Fruit fly (Drosophila melanogaster) whole organism, embryonic: Measurements from ENCODE around the gene sky.

Source experiments
- CG10147 ChIP-seq: fragments of 200-800 bp; sonication (Bioruptor generic); optimal IDR thresholded peaks from 2 replicates; lab custom pipeline; 2019; ENCODE audit warnings: missing biosample characterization, mild to moderate bottlenecking, missing genetic modification characterization, moderate library complexity
- CG10267 ChIP-seq: fragments of 200-800 bp; sonication (Bioruptor generic); optimal IDR thresholded peaks from 2 replicates; lab custom pipeline; 2018; ENCODE audit warnings: missing biosample characterization, mild to moderate bottlenecking, missing genetic modification characterization, moderate library complexity
- CG10366 ChIP-seq: fragments of 200-800 bp; sonication (Bioruptor generic); IDR thresholded peaks from 2 replicates; pipeline ENCODE4 v1.3.6; 2022; ENCODE audit warnings: missing biosample characterization, missing genetic modification characterization
- CG11696 ChIP-seq: fragments of 200-800 bp; sonication (Bioruptor generic); IDR thresholded peaks from 2 replicates; pipeline ENCODE4 v1.3.6; 2022; ENCODE audit warnings: missing biosample characterization, missing genetic modification characterization
- CG11723 ChIP-seq: fragments of 200-800 bp; sonication (Bioruptor generic); optimal IDR thresholded peaks from 2 replicates; lab custom pipeline; 2017; ENCODE audit warnings: missing biosample characterization, mild to moderate bottlenecking, missing genetic modification characterization
- CG12219 ChIP-seq: fragments of 200-800 bp; sonication (Bioruptor generic); optimal IDR thresholded peaks from 3 replicates; lab custom pipeline; 2018; ENCODE audit warnings: missing biosample characterization, mild to moderate bottlenecking, missing genetic modification characterization
- CG13123 ChIP-seq: fragments of 200-800 bp; sonication (Bioruptor generic); optimal IDR thresholded peaks from 2 replicates; lab custom pipeline; 2016; ENCODE audit warnings: missing biosample characterization, missing genetic modification characterization
- CG13424 ChIP-seq: fragments of 200-800 bp; sonication (Bioruptor generic); optimal IDR thresholded peaks from 2 replicates; lab custom pipeline; 2019; ENCODE audit warnings: missing biosample characterization, mild to moderate bottlenecking, missing genetic modification characterization, moderate library complexity
- CG15269 ChIP-seq: fragments of 200-800 bp; sonication (Bioruptor generic); optimal IDR thresholded peaks from 2 replicates; lab custom pipeline; 2018; ENCODE audit warnings: missing biosample characterization, mild to moderate bottlenecking, missing genetic modification characterization, moderate library complexity
- CG15696 ChIP-seq: fragments of 200-800 bp; sonication (Bioruptor generic); optimal IDR thresholded peaks from 2 replicates; lab custom pipeline; 2019; ENCODE audit warnings: missing biosample characterization, mild to moderate bottlenecking, missing genetic modification characterization, moderate library complexity
- CG18599 ChIP-seq: fragments of 200-800 bp; sonication (Bioruptor generic); optimal IDR thresholded peaks from 3 replicates; lab custom pipeline; 2017; ENCODE audit warnings: missing biosample characterization, missing genetic modification characterization, mild to moderate bottlenecking, moderate library complexity, missing genetic modification reagents
- CG18619 ChIP-seq: fragments of 200-800 bp; sonication (Bioruptor generic); optimal IDR thresholded peaks from 3 replicates; lab custom pipeline; 2017; ENCODE audit warnings: missing biosample characterization, mild to moderate bottlenecking, missing genetic modification characterization
- CG2678 ChIP-seq: fragments of 200-800 bp; sonication (Bioruptor generic); optimal IDR thresholded peaks from 3 replicates; lab custom pipeline; 2019; ENCODE audit warnings: missing biosample characterization, mild to moderate bottlenecking, missing genetic modification characterization, moderate library complexity
- CG2712 ChIP-seq: fragments of 200-800 bp; optimal IDR thresholded peaks from 3 replicates; lab custom pipeline; 2019; ENCODE audit warnings: missing biosample characterization, mild to moderate bottlenecking, missing genetic modification characterization, moderate library complexity
- CG30403 ChIP-seq: fragments of 200-800 bp; sonication (Bioruptor generic); optimal IDR thresholded peaks from 3 replicates; lab custom pipeline; 2016; ENCODE audit warnings: missing biosample characterization, missing genetic modification characterization
- CG34224 ChIP-seq: fragments of 200-800 bp; sonication (Bioruptor generic); IDR thresholded peaks from 3 replicates; pipeline ENCODE4 v1.3.6; 2022; ENCODE audit warnings: missing biosample characterization, missing genetic modification characterization; ENCODE audit not compliant: partially characterized antibody
- CG4282 ChIP-seq: fragments of 200-800 bp; sonication (Bioruptor generic); optimal IDR thresholded peaks from 2 replicates; lab custom pipeline; 2016; ENCODE audit warnings: missing biosample characterization, missing genetic modification characterization
- CG6813 ChIP-seq: fragments of 200-800 bp; sonication (Bioruptor generic); optimal IDR thresholded peaks from 2 replicates; lab custom pipeline; 2017; ENCODE audit warnings: missing biosample characterization, missing genetic modification characterization, mild to moderate bottlenecking, moderate library complexity, missing genetic modification reagents
- CG7372 ChIP-seq: fragments of 200-800 bp; sonication (Bioruptor generic); IDR thresholded peaks from 2 replicates; pipeline ENCODE4 v1.3.6; 2022; ENCODE audit warnings: missing biosample characterization, missing genetic modification characterization
- CG9727 ChIP-seq: fragments of 200-800 bp; sonication (Bioruptor generic); optimal IDR thresholded peaks from 3 replicates; lab custom pipeline; 2017; ENCODE audit warnings: missing biosample characterization, mild to moderate bottlenecking, missing genetic modification characterization
- D ChIP-seq, 2 experiments: fragments of 200-800 bp in 1 of 2; fragments of >200 bp in 1 of 2; sonication (Bioruptor generic) in 1 of 2; optimal IDR thresholded peaks; 2 replicates in 1 of 2; 3 replicates in 1 of 2; lab custom pipeline; 2017; ENCODE audit warnings: mild to moderate bottlenecking in 1 of 2, missing biosample characterization in 1 of 2, missing genetic modification characterization in 1 of 2, missing genetic modification reagents in 1 of 2
- Eip74EF ChIP-seq, 2 experiments: fragments of 200-800 bp in 1 of 2; fragments of >200 bp in 1 of 2; sonication (Bioruptor generic) in 1 of 2; optimal IDR thresholded peaks; 2 replicates each; lab custom pipeline; 2017 to 2019; ENCODE audit warnings: missing biosample characterization in 2 of 2, missing genetic modification characterization in 2 of 2, mild to moderate bottlenecking in 1 of 2, moderate library complexity in 1 of 2
- Fer3 ChIP-seq: fragments of 200-800 bp; sonication (Bioruptor generic); optimal IDR thresholded peaks from 2 replicates; lab custom pipeline; 2018; ENCODE audit warnings: missing biosample characterization, mild to moderate bottlenecking, missing genetic modification characterization, moderate library complexity
- Gsc ChIP-seq: fragments of 200-800 bp; sonication (Bioruptor generic); IDR thresholded peaks from 2 replicates; pipeline ENCODE4 v1.3.6; 2022; ENCODE audit warnings: missing biosample characterization, missing genetic modification characterization
- HmgD ChIP-seq: fragments of 200-800 bp; sonication (Bioruptor generic); optimal IDR thresholded peaks from 3 replicates; lab custom pipeline; 2016; ENCODE audit warnings: missing biosample characterization, missing genetic modification characterization
- Hmr ChIP-seq: fragments of 200-800 bp; sonication (Bioruptor generic); optimal IDR thresholded peaks from 3 replicates; lab custom pipeline; 2017; ENCODE audit warnings: mild to moderate bottlenecking, missing biosample characterization, missing genetic modification reagents, missing genetic modification characterization
- Lim3 ChIP-seq: fragments of 200-800 bp; sonication (Bioruptor generic); IDR thresholded peaks from 2 replicates; pipeline ENCODE4 v1.3.6; 2022; ENCODE audit warnings: missing biosample characterization, missing genetic modification characterization
- Mad ChIP-seq: fragments of 200-800 bp; sonication (Bioruptor generic); optimal IDR thresholded peaks from 2 replicates; lab custom pipeline; 2016; ENCODE audit warnings: missing biosample characterization, missing genetic modification characterization
- Ptx1 ChIP-seq: fragments of 200-800 bp; sonication (Bioruptor generic); IDR thresholded peaks from 2 replicates; pipeline ENCODE4 v1.3.6; 2022; ENCODE audit warnings: missing biosample characterization, missing genetic modification characterization
- Rfx ChIP-seq: fragments of 200-800 bp; sonication (Bioruptor generic); IDR thresholded peaks from 2 replicates; pipeline ENCODE4 v1.3.6; 2022; ENCODE audit warnings: missing biosample characterization, missing genetic modification characterization
- Stat92E ChIP-seq, 3 experiments: fragments of >200 bp in 2 of 3; fragments of 200-800 bp in 1 of 3; sonication (Bioruptor generic) in 1 of 3; optimal IDR thresholded peaks; 2 replicates each; lab custom pipeline; 2017 to 2019; ENCODE audit warnings: missing biosample characterization in 3 of 3, missing genetic modification characterization in 3 of 3, mild to moderate bottlenecking in 1 of 3, moderate library complexity in 1 of 3
- Usf ChIP-seq: fragments of 200-800 bp; sonication (Bioruptor generic); optimal IDR thresholded peaks from 2 replicates; lab custom pipeline; 2017; ENCODE audit warnings: missing genotype, missing biosample characterization, missing genetic modification characterization
- Vsx1 ChIP-seq: fragments of 200-800 bp; sonication (Bioruptor generic); optimal IDR thresholded peaks from 2 replicates; lab custom pipeline; 2017; ENCODE audit warnings: missing biosample characterization, mild to moderate bottlenecking, missing genetic modification characterization, missing genetic modification reagents
- Xbp1 ChIP-seq: fragments of 200-800 bp; sonication (Bioruptor generic); optimal IDR thresholded peaks from 3 replicates; lab custom pipeline; 2016; ENCODE audit warnings: missing biosample characterization, mild to moderate bottlenecking, missing genetic modification characterization
- ase ChIP-seq: fragments of 200-800 bp; sonication (Bioruptor generic); IDR thresholded peaks from 3 replicates; pipeline ENCODE4 v1.3.6; 2022; ENCODE audit warnings: missing biosample characterization, missing genetic modification characterization
- dpn ChIP-seq, 2 experiments: fragments of 200-800 bp; sonication (Bioruptor generic); optimal IDR thresholded peaks; 3 replicates each; lab custom pipeline; 2016; ENCODE audit warnings: missing biosample characterization in 2 of 2, missing genetic modification characterization in 2 of 2
- fd3F ChIP-seq: fragments of 200-800 bp; sonication (Bioruptor generic); optimal IDR thresholded peaks from 2 replicates; lab custom pipeline; 2018; ENCODE audit warnings: missing biosample characterization, mild to moderate bottlenecking, missing genetic modification characterization, moderate library complexity
- grau ChIP-seq: fragments of 200-800 bp; optimal IDR thresholded peaks from 3 replicates; lab custom pipeline; 2019; ENCODE audit warnings: missing biosample characterization, mild to moderate bottlenecking, missing genetic modification characterization, moderate library complexity
- hbn ChIP-seq: fragments of 200-800 bp; sonication (Bioruptor generic); IDR thresholded peaks from 2 replicates; pipeline ENCODE4 v1.3.6; 2022; ENCODE audit warnings: missing biosample characterization, missing genetic modification characterization; ENCODE audit not compliant: partially characterized antibody
- luna ChIP-seq: fragments of 200-800 bp; sonication (Bioruptor generic); optimal IDR thresholded peaks from 2 replicates; lab custom pipeline; 2016; ENCODE audit warnings: missing biosample characterization, missing genetic modification characterization
- org-1 ChIP-seq: fragments of 200-800 bp; sonication (Bioruptor generic); optimal IDR thresholded peaks from 2 replicates; lab custom pipeline; 2017; ENCODE audit warnings: missing biosample characterization, missing genetic modification characterization
- otp ChIP-seq: fragments of 200-800 bp; sonication (Bioruptor generic); IDR thresholded peaks from 3 replicates; pipeline ENCODE4, ENCODE4 v1.3.6; 2022; ENCODE audit warnings: missing biosample characterization, missing genetic modification characterization
- peb ChIP-seq: fragments of 200-800 bp; sonication (Bioruptor generic); IDR thresholded peaks from 2 replicates; pipeline ENCODE4 v1.3.6; 2022; ENCODE audit warnings: missing biosample characterization, missing genetic modification characterization
- psq ChIP-seq: fragments of 200-800 bp; sonication (Bioruptor generic); optimal IDR thresholded peaks from 2 replicates; lab custom pipeline; 2017; ENCODE audit warnings: missing biosample characterization, missing genetic modification characterization
- ranshi ChIP-seq: fragments of 200-800 bp; sonication (Bioruptor generic); IDR thresholded peaks from 2 replicates; pipeline ENCODE4 v1.3.6; 2022; ENCODE audit warnings: missing biosample characterization, missing genetic modification characterization
- run ChIP-seq: fragments of 200-800 bp; sonication (Bioruptor generic); optimal IDR thresholded peaks from 3 replicates; lab custom pipeline; 2018; ENCODE audit warnings: missing biosample characterization, mild to moderate bottlenecking, missing genetic modification characterization
- sens-2 ChIP-seq: fragments of 200-800 bp; sonication (Bioruptor generic); IDR thresholded peaks from 2 replicates; pipeline ENCODE4 v1.3.6; 2022; ENCODE audit warnings: missing biosample characterization, missing genetic modification characterization
- seq ChIP-seq: fragments of 200-800 bp; sonication (Bioruptor generic); IDR thresholded peaks from 2 replicates; pipeline ENCODE4 v1.3.6; 2022; ENCODE audit warnings: missing biosample characterization, missing genetic modification characterization
- tio ChIP-seq: fragments of 200-800 bp; sonication (Bioruptor generic); optimal IDR thresholded peaks from 2 replicates; lab custom pipeline; 2017; ENCODE audit warnings: missing biosample characterization, missing genetic modification characterization, inconsistent platforms

sky gene

dm6 chr2L:20911374-20911773, 7.4 kb downstream of the sky start (continued):
- TF ChIP-seq CG34224 (GFP tag; lab: Robert Waterston, UW): no peak
- no peak for TF ChIP-seq Gsc
- no peak for TF ChIP-seq ranshi (GFP tag; lab: Robert Waterston, UW)
- peak; percentile 22 for TF ChIP-seq CG11723
- TF ChIP-seq sens-2: no peak
- TF ChIP-seq HmgD (GFP tag; lab: Kevin White, UChicago): no peak
- TF ChIP-seq CG9727 (GFP tag; lab: Kevin White, UChicago): no peak
- TF ChIP-seq hbn (GFP tag; lab: Robert Waterston, UW): no peak
- TF ChIP-seq CG13424 (tag; lab: Kevin White, UChicago): peak; percentile 35
- TF ChIP-seq tio (GFP tag; lab: Kevin White, UChicago): peak; percentile 9
- TF ChIP-seq luna (GFP tag; lab: Kevin White, UChicago): no peak
- 0 out of 3 replicates have a peak, but pooled peaks have one; percentile 27 for TF ChIP-seq ase
- TF ChIP-seq Xbp1 (GFP tag; lab: Kevin White, UChicago): no peak
- TF ChIP-seq grau (tag; lab: Kevin White, UChicago): peak; percentile 21
- no peak for TF ChIP-seq Lim3 (GFP tag; lab: Robert Waterston, UW)
- peak; percentile 51; the same call in 1 of the 2 replicates for TF ChIP-seq Rfx (GFP tag; lab: Robert Waterston, UW)
- peak; percentile 61 for TF ChIP-seq CG15269 (tag; lab: Kevin White, UChicago)
- TF ChIP-seq CG12219 (GFP tag; lab: Kevin White, UChicago): peak; percentile 3
- peak; percentile 49 for TF ChIP-seq CG18599 (GFP tag; lab: Kevin White, UChicago)
- TF ChIP-seq peb (GFP tag; lab: Robert Waterston, UW): no peak
- TF ChIP-seq D (optimal IDR thresholded peaks at IDR 0.05; lab: Kevin White, UChicago): no peak
- TF ChIP-seq D (GFP tag; optimal IDR thresholded peaks at IDR 0.05; lab: Kevin White, UChicago): no peak
- TF ChIP-seq org-1 (GFP tag; lab: Kevin White, UChicago): peak; percentile 36
- peak in 1 of 2 experiments; percentile 37 for TF ChIP-seq Eip74EF (GFP tag; optimal IDR thresholded peaks at IDR 0.05; lab: Kevin White, UChicago)
- TF ChIP-seq psq (GFP tag; lab: Kevin White, UChicago): no peak
- peak; percentile 53 for TF ChIP-seq fd3F
- no peak for TF ChIP-seq Stat92E (GFP tag; optimal IDR thresholded peaks at IDR 0.05; lab: Kevin White, UChicago)
- peak; percentile 61 for TF ChIP-seq Hmr (GFP tag; lab: Kevin White, UChicago)
- TF ChIP-seq Ptx1 (GFP tag; lab: Robert Waterston, UW): no peak
- TF ChIP-seq CG11696 (GFP tag; lab: Robert Waterston, UW): no peak
- peak; percentile 42 for TF ChIP-seq Fer3 (tag; lab: Kevin White, UChicago)
- TF ChIP-seq CG18619 (GFP tag; lab: Kevin White, UChicago): peak; percentile 30
- TF ChIP-seq CG6813: peak; percentile 68
- 0 out of 3 replicates have a peak, but pooled peaks have one; percentile 43 for TF ChIP-seq otp (GFP tag; lab: Robert Waterston, UW)
- TF ChIP-seq seq (GFP tag; lab: Robert Waterston, UW): 0 out of 2 replicates have a peak, but pooled peaks have one; percentile 23
- no peak for TF ChIP-seq Usf
- no peak for TF ChIP-seq CG15696
- TF ChIP-seq CG10366: no peak
- no peak for TF ChIP-seq CG7372 (GFP tag; lab: Robert Waterston, UW)
- TF ChIP-seq run (tag; lab: Kevin White, UChicago): peak; percentile 14
- no peak for TF ChIP-seq CG10267 (tag; lab: Kevin White, UChicago)
- peak; percentile 53 for TF ChIP-seq Vsx1 (GFP tag; lab: Kevin White, UChicago)
- peak; percentile 4 for TF ChIP-seq CG13123 (GFP tag; lab: Kevin White, UChicago)
- TF ChIP-seq CG2712 (tag; lab: Kevin White, UChicago): no peak
- no peak for TF ChIP-seq CG4282 (GFP tag; lab: Kevin White, UChicago)
- TF ChIP-seq CG10147: peak; percentile 30
- no peak for TF ChIP-seq dpn (GFP tag; optimal IDR thresholded peaks at IDR 0.05; lab: Kevin White, UChicago)
- no peak for TF ChIP-seq CG30403 (GFP tag; lab: Kevin White, UChicago)
- TF ChIP-seq Mad: no peak
- TF ChIP-seq CG2678: peak; percentile 56
